Fruit fly (Drosophila melanogaster): Measurements from ENCODE around the gene CG9682.
A peak's percentile ranks its signal among the peaks of the same experiment; 100 is the strongest.

Gene CG9682

dm6 chr3R:30294603-30295002 is 43.9 kb downstream of the CG9682 start:
- TF ChIP-seq CTCF (optimal IDR thresholded peaks at IDR 0.05) (peak; percentile 59 to 65), CG8478 (optimal IDR thresholded peaks at IDR 0.05) (no peak)

- TF ChIP-seq CTCF (optimal IDR thresholded peaks at IDR 0.05) (no peak), CG8478 (optimal IDR thresholded peaks at IDR 0.05) (no peak)
Measured at dm6 chr3R:30295022-30295421, 44.3 kb downstream of the CG9682 start.

- no peak for TF ChIP-seq CTCF (optimal IDR thresholded peaks at IDR 0.05)
Measured at dm6 chr3R:30296035-30296434, 45.3 kb downstream of the CG9682 start.

dm6 chr3R:30296840-30297239 is 46.1 kb downstream of the CG9682 start:
- no peak for TF ChIP-seq CTCF (optimal IDR thresholded peaks at IDR 0.05)
- TF ChIP-seq CG8478 (optimal IDR thresholded peaks at IDR 0.05) = no peak

- TF ChIP-seq CTCF (optimal IDR thresholded peaks at IDR 0.05) = no peak
- TF ChIP-seq CG8478 (optimal IDR thresholded peaks at IDR 0.05) = no peak
Measured at dm6 chr3R:30297652-30298051, 46.9 kb downstream of the CG9682 start.

Data from S2 (cell line).